Worm (Caenorhabditis elegans) whole organism, L1 larva: ENCODE results near the gene C15H9.11.

Experiments
- elt-3 ChIP-seq, 6 experiments: fragments of 150-350 bp in 1 of 6; sonication (generic microtip); optimal IDR thresholded peaks; 2 replicates each; lab custom pipeline; 2017 to 2018; ENCODE audit warnings: missing biosample characterization in 6 of 6, missing genetic modification characterization in 6 of 6, inconsistent platforms in 1 of 6
- lin-35 ChIP-seq, 2 experiments: fragments of 150-350 bp; optimal IDR thresholded peaks; 2 replicates each; lab custom pipeline; 2014; ENCODE audit warnings: missing biosample characterization in 2 of 2, missing genetic modification characterization in 2 of 2, missing genetic modification reagents in 2 of 2
- lir-3 ChIP-seq: sonication (generic microtip); optimal IDR thresholded peaks from 2 replicates; lab custom pipeline; 2016; ENCODE audit warnings: mild to moderate bottlenecking, missing genetic modification characterization, moderate library complexity, missing compliant biosample characterization; ENCODE audit not compliant: poor library complexity
- nhr-11 ChIP-seq: fragments of 150-350 bp; optimal IDR thresholded peaks from 2 replicates; lab custom pipeline; 2014; ENCODE audit warnings: missing biosample characterization, missing genetic modification characterization
- pqm-1 ChIP-seq: sonication (generic microtip); optimal IDR thresholded peaks from 3 replicates; lab custom pipeline; 2017; ENCODE audit warnings: missing biosample characterization, missing genetic modification characterization
- vab-15 ChIP-seq: sonication (generic microtip); optimal IDR thresholded peaks from 2 replicates; lab custom pipeline; 2017; ENCODE audit warnings: missing genotype, mild to moderate bottlenecking, missing genetic modification characterization, missing compliant biosample characterization

- TF ChIP-seq vab-15 (no peak), pqm-1 (tag; lab: Kevin White, UChicago) (no peak), lin-35 (GFP tag; optimal IDR thresholded peaks at IDR 0.05; lab: Kevin White, UChicago) (no peak), elt-3 (tag; optimal IDR thresholded peaks at IDR 0.05; lab: Kevin White, UChicago) (no peak), lir-3 (tag; lab: Kevin White, UChicago) (no peak), nhr-11 (tag; lab: Kevin White, UChicago) (no peak)
Measured at ce11 chrX:6128225-6128686, 25.1 kb upstream of the C15H9.11 start, which contains the start of gene C15H9.9.
